Fruit fly (Drosophila melanogaster) whole organism, embryonic: ENCODE data around the gene Targ1.

Source experiments
- ATbp ChIP-seq: fragments of 200-800 bp; sonication (Bioruptor generic); optimal IDR thresholded peaks from 2 replicates; lab custom pipeline; 2017; ENCODE audit warnings: missing biosample characterization, mild to moderate bottlenecking, missing genetic modification characterization, missing genetic modification reagents
- Awh ChIP-seq: fragments of 200-800 bp; sonication (Bioruptor generic); IDR thresholded peaks from 2 replicates; pipeline ENCODE4, ENCODE4 v1.3.6; 2022; ENCODE audit warnings: missing biosample characterization, missing genetic modification characterization
- Blimp-1 ChIP-seq: fragments of 200-800 bp; sonication (Bioruptor generic); optimal IDR thresholded peaks from 3 replicates; lab custom pipeline; 2018; ENCODE audit warnings: missing biosample characterization, missing genetic modification characterization, mild to moderate bottlenecking, moderate library complexity, missing genetic modification reagents
- CG10654 ChIP-seq: fragments of 200-800 bp; sonication (Bioruptor generic); optimal IDR thresholded peaks from 2 replicates; lab custom pipeline; 2016; ENCODE audit warnings: missing biosample characterization, missing genetic modification characterization
- CG11085 ChIP-seq: fragments of 200-800 bp; sonication (Bioruptor generic); IDR thresholded peaks from 2 replicates; pipeline ENCODE4 v1.3.6; 2022; ENCODE audit warnings: missing biosample characterization, missing genetic modification characterization
- CG12071 ChIP-seq: fragments of 200-800 bp; sonication (Bioruptor generic); optimal IDR thresholded peaks from 3 replicates; lab custom pipeline; 2018; ENCODE audit warnings: missing biosample characterization, mild to moderate bottlenecking, missing genetic modification characterization
- CG12104 ChIP-seq: fragments of 200-800 bp; sonication (Bioruptor generic); optimal IDR thresholded peaks from 3 replicates; lab custom pipeline; 2016; ENCODE audit warnings: missing biosample characterization, missing genetic modification characterization
- CG13894 ChIP-seq: fragments of 200-800 bp; sonication (Bioruptor generic); optimal IDR thresholded peaks from 3 replicates; lab custom pipeline; 2018; ENCODE audit warnings: missing biosample characterization, mild to moderate bottlenecking, missing genetic modification characterization, moderate library complexity
- CG15073 ChIP-seq: fragments of 200-800 bp; sonication (Bioruptor generic); optimal IDR thresholded peaks from 2 replicates; lab custom pipeline; 2016; ENCODE audit warnings: missing biosample characterization, missing genetic modification characterization
- CG17829 ChIP-seq: fragments of 200-800 bp; optimal IDR thresholded peaks from 2 replicates; lab custom pipeline; 2019; ENCODE audit warnings: missing biosample characterization, mild to moderate bottlenecking, missing genetic modification characterization, moderate library complexity
- CG34376 ChIP-seq: fragments of 200-800 bp; sonication (Bioruptor generic); optimal IDR thresholded peaks from 2 replicates; lab custom pipeline; 2018; ENCODE audit warnings: missing biosample characterization, mild to moderate bottlenecking, missing genetic modification characterization
- CG34422 ChIP-seq: fragments of 200-800 bp; sonication (Bioruptor generic); IDR thresholded peaks from 3 replicates; pipeline ENCODE4 v1.3.6; 2022; ENCODE audit warnings: missing biosample characterization, missing genetic modification characterization
- CG3838 ChIP-seq: fragments of 200-800 bp; sonication (Bioruptor generic); optimal IDR thresholded peaks from 3 replicates; lab custom pipeline; 2016; ENCODE audit warnings: missing biosample characterization, missing genetic modification characterization
- CG6683 ChIP-seq: fragments of 200-800 bp; sonication (Bioruptor generic); optimal IDR thresholded peaks from 2 replicates; lab custom pipeline; 2017; ENCODE audit warnings: missing biosample characterization, mild to moderate bottlenecking, missing genetic modification characterization, missing genetic modification reagents
- CG7372 ChIP-seq: fragments of 200-800 bp; sonication (Bioruptor generic); IDR thresholded peaks from 2 replicates; pipeline ENCODE4 v1.3.6; 2022; ENCODE audit warnings: missing biosample characterization, missing genetic modification characterization
- CG7928 ChIP-seq: fragments of 200-800 bp; sonication (Bioruptor generic); optimal IDR thresholded peaks from 2 replicates; lab custom pipeline; 2017; ENCODE audit warnings: missing biosample characterization, mild to moderate bottlenecking, missing genetic modification characterization
- CG7987 ChIP-seq: fragments of 200-800 bp; sonication (Bioruptor generic); optimal IDR thresholded peaks from 2 replicates; lab custom pipeline; 2018; ENCODE audit warnings: missing biosample characterization, mild to moderate bottlenecking, missing genetic modification characterization, moderate library complexity
- CG8924 ChIP-seq: fragments of 200-800 bp; optimal IDR thresholded peaks from 3 replicates; lab custom pipeline; 2019; ENCODE audit warnings: missing biosample characterization, mild to moderate bottlenecking, missing genetic modification characterization, moderate library complexity
- Deaf1 ChIP-seq: fragments of 200-800 bp; optimal IDR thresholded peaks from 3 replicates; lab custom pipeline; 2019; ENCODE audit warnings: missing biosample characterization, mild to moderate bottlenecking, missing genetic modification characterization, moderate library complexity
- Dek ChIP-seq: fragments of 200-800 bp; sonication (Bioruptor generic); optimal IDR thresholded peaks from 3 replicates; lab custom pipeline; 2019; ENCODE audit warnings: missing biosample characterization, mild to moderate bottlenecking, missing genetic modification characterization, moderate library complexity
- Doc2 ChIP-seq: fragments of 200-800 bp; sonication (Bioruptor generic); IDR thresholded peaks from 2 replicates; pipeline ENCODE4 v1.3.6; 2022; ENCODE audit warnings: missing biosample characterization, missing genetic modification characterization
- ERR ChIP-seq: fragments of 200-800 bp; sonication (Bioruptor generic); optimal IDR thresholded peaks from 2 replicates; lab custom pipeline; 2016; ENCODE audit warnings: missing biosample characterization, missing genetic modification characterization
- Hey ChIP-seq: fragments of 200-800 bp; sonication (Bioruptor generic); optimal IDR thresholded peaks from 3 replicates; lab custom pipeline; 2018; ENCODE audit warnings: missing biosample characterization, mild to moderate bottlenecking, missing genetic modification characterization
- MESR4 ChIP-seq: fragments of 200-800 bp; sonication (Bioruptor generic); optimal IDR thresholded peaks from 2 replicates; lab custom pipeline; 2018; ENCODE audit warnings: missing biosample characterization, mild to moderate bottlenecking, missing genetic modification characterization, moderate library complexity
- NK7.1 ChIP-seq: fragments of 200-800 bp; sonication (Bioruptor generic); optimal IDR thresholded peaks from 3 replicates; lab custom pipeline; 2016; ENCODE audit warnings: missing biosample characterization, missing genetic modification characterization
- NfI ChIP-seq: fragments of 200-800 bp; sonication (Bioruptor generic); optimal IDR thresholded peaks from 3 replicates; lab custom pipeline; 2018; ENCODE audit warnings: missing biosample characterization, mild to moderate bottlenecking, missing genetic modification characterization, moderate library complexity
- Opbp ChIP-seq: fragments of 200-800 bp; sonication (Bioruptor generic); IDR thresholded peaks from 3 replicates; pipeline ENCODE4 v1.3.6; 2022; ENCODE audit warnings: missing biosample characterization, missing genetic modification characterization; ENCODE audit not compliant: partially characterized antibody
- Poxn ChIP-seq: fragments of 200-800 bp; sonication (Bioruptor generic); IDR thresholded peaks from 2 replicates; pipeline ENCODE4 v1.3.6; 2022; ENCODE audit warnings: missing biosample characterization, missing genetic modification characterization
- Sin3A ChIP-seq: fragments of >200 bp; optimal IDR thresholded peaks from 2 replicates; lab custom pipeline; 2018
- Six4 ChIP-seq: fragments of 200-800 bp; sonication (Bioruptor generic); optimal IDR thresholded peaks from 2 replicates; lab custom pipeline; 2016; ENCODE audit warnings: missing biosample characterization, missing genetic modification characterization
- Sry-δ ChIP-seq: fragments of 200-800 bp; sonication (Bioruptor generic); optimal IDR thresholded peaks from 2 replicates; lab custom pipeline; 2016; ENCODE audit warnings: missing biosample characterization, missing genetic modification characterization
- amos ChIP-seq: fragments of 200-800 bp; sonication (Bioruptor generic); IDR thresholded peaks from 2 replicates; pipeline ENCODE4 v1.3.6; 2022; ENCODE audit warnings: missing biosample characterization, missing genetic modification characterization; ENCODE audit not compliant: partially characterized antibody
- bcd ChIP-seq: fragments of 200-800 bp; sonication (Bioruptor generic); optimal IDR thresholded peaks from 2 replicates; lab custom pipeline; 2017; ENCODE audit warnings: missing biosample characterization, mild to moderate bottlenecking, missing genetic modification characterization
- da ChIP-seq: fragments of 200-800 bp; sonication (Bioruptor generic); optimal IDR thresholded peaks from 2 replicates; lab custom pipeline; 2016; ENCODE audit warnings: missing biosample characterization, missing genetic modification characterization
- dm ChIP-seq: fragments of 200-800 bp; sonication (Bioruptor generic); optimal IDR thresholded peaks from 3 replicates; lab custom pipeline; 2016; ENCODE audit warnings: missing biosample characterization, missing genetic modification characterization
- dmrt99B ChIP-seq: fragments of 200-800 bp; sonication (Bioruptor generic); optimal IDR thresholded peaks from 2 replicates; lab custom pipeline; 2018; ENCODE audit warnings: missing biosample characterization, mild to moderate bottlenecking, missing genetic modification characterization, moderate library complexity
- eve ChIP-seq, 2 experiments: fragments of >200 bp; optimal IDR thresholded peaks; 2 replicates each; lab custom pipeline; 2017; ENCODE audit warnings: missing biosample characterization in 2 of 2, missing genetic modification characterization in 2 of 2
- fru ChIP-seq: fragments of >200 bp; optimal IDR thresholded peaks from 2 replicates; lab custom pipeline; 2017
- jing ChIP-seq: fragments of 200-800 bp; sonication (Bioruptor generic); optimal IDR thresholded peaks from 2 replicates; lab custom pipeline; 2018; ENCODE audit warnings: missing biosample characterization, mild to moderate bottlenecking, missing genetic modification characterization
- klu ChIP-seq: fragments of 200-800 bp; sonication (Bioruptor generic); IDR thresholded peaks from 2 replicates; pipeline ENCODE4 v1.3.6; 2022; ENCODE audit warnings: missing biosample characterization, missing genetic modification characterization
- nmo ChIP-seq: fragments of 200-800 bp; sonication (Bioruptor generic); optimal IDR thresholded peaks from 2 replicates; lab custom pipeline; 2018; ENCODE audit warnings: missing biosample characterization, mild to moderate bottlenecking, missing genetic modification characterization, moderate library complexity
- oc ChIP-seq: fragments of 200-800 bp; sonication (Bioruptor generic); optimal IDR thresholded peaks from 2 replicates; lab custom pipeline; 2018; ENCODE audit warnings: missing biosample characterization, mild to moderate bottlenecking, missing genetic modification characterization, moderate library complexity
- onecut ChIP-seq: fragments of 200-800 bp; sonication (Bioruptor generic); IDR thresholded peaks from 2 replicates; pipeline ENCODE4 v1.3.6; 2022; ENCODE audit warnings: missing biosample characterization, missing genetic modification characterization
- salm ChIP-seq: fragments of 200-800 bp; sonication (Bioruptor generic); optimal IDR thresholded peaks from 2 replicates; lab custom pipeline; 2018; ENCODE audit warnings: missing biosample characterization, mild to moderate bottlenecking, missing genetic modification characterization
- seq ChIP-seq: fragments of 200-800 bp; sonication (Bioruptor generic); IDR thresholded peaks from 2 replicates; pipeline ENCODE4 v1.3.6; 2022; ENCODE audit warnings: missing biosample characterization, missing genetic modification characterization
- shn ChIP-seq: fragments of 200-800 bp; sonication (Bioruptor generic); optimal IDR thresholded peaks from 3 replicates; lab custom pipeline; 2016; ENCODE audit warnings: missing biosample characterization, missing genetic modification characterization
- sim ChIP-seq: fragments of 200-800 bp; sonication (Bioruptor generic); IDR thresholded peaks from 2 replicates; pipeline ENCODE4 v1.3.6; 2022; ENCODE audit warnings: missing biosample characterization, missing genetic modification characterization
- slou ChIP-seq: fragments of 200-800 bp; sonication (Bioruptor generic); optimal IDR thresholded peaks from 3 replicates; lab custom pipeline; 2016; ENCODE audit warnings: missing biosample characterization, missing genetic modification characterization
- unc-4 ChIP-seq: fragments of 200-800 bp; sonication (Bioruptor generic); IDR thresholded peaks from 2 replicates; pipeline ENCODE4 v1.3.6; 2022; ENCODE audit warnings: missing biosample characterization, missing genetic modification characterization; ENCODE audit not compliant: partially characterized antibody
- wek ChIP-seq: fragments of 200-800 bp; sonication (Bioruptor generic); optimal IDR thresholded peaks from 3 replicates; lab custom pipeline; 2018; ENCODE audit warnings: missing biosample characterization, mild to moderate bottlenecking, missing genetic modification characterization, moderate library complexity

The Targ1 gene

dm6 chr3L:21172527-21173253 is 30.0 kb downstream of the Targ1 start, which contains the start of the genes chb and AsnS (continued):
- TF ChIP-seq Doc2 (peak; percentile 53), CG7372 (GFP tag; lab: Robert Waterston, UW) (peak; percentile 91), Dek (tag; lab: Kevin White, UChicago) (peak; percentile 95), MESR4 (GFP tag; lab: Kevin White, UChicago) (peak; percentile 30), CG7928 (GFP tag; lab: Kevin White, UChicago) (peak; percentile 52), fru (lab: Kevin White, UChicago) (no peak), salm (peak; percentile 87), CG6683 (GFP tag; lab: Kevin White, UChicago) (peak; percentile 75), CG34376 (GFP tag; lab: Kevin White, UChicago) (peak; percentile 81), bcd (GFP tag; lab: Kevin White, UChicago) (peak; percentile 89), CG17829 (tag; lab: Kevin White, UChicago) (peak; percentile 81), CG15073 (peak; percentile 12), Hey (tag; lab: Kevin White, UChicago) (no peak), NfI (GFP tag; lab: Kevin White, UChicago) (peak; percentile 90), CG3838 (GFP tag; lab: Kevin White, UChicago) (peak; percentile 27), ERR (GFP tag; lab: Kevin White, UChicago) (peak; percentile 36), Opbp (GFP tag; lab: Robert Waterston, UW) (no peak), oc (tag; lab: Kevin White, UChicago) (peak; percentile 92), CG12071 (GFP tag; lab: Kevin White, UChicago) (peak; percentile 83), CG12104 (GFP tag; lab: Kevin White, UChicago) (peak; percentile 85), dmrt99B (tag; lab: Kevin White, UChicago) (peak; percentile 92), CG8924 (tag; lab: Kevin White, UChicago) (peak; percentile 94), eve (GFP tag; optimal IDR thresholded peaks at IDR 0.05; lab: Kevin White, UChicago) (no peak), shn (GFP tag; lab: Kevin White, UChicago) (peak; percentile 59), Sry-δ (GFP tag; lab: Kevin White, UChicago) (peak; percentile 24), CG10654 (peak; percentile 87), Awh (peak; percentile 95), amos (GFP tag; lab: Robert Waterston, UW) (no peak), onecut (peak; percentile 80), seq (GFP tag; lab: Robert Waterston, UW) (peak; percentile 89), da (no peak), NK7.1 (GFP tag; lab: Kevin White, UChicago) (peak; percentile 56), nmo (GFP tag; lab: Kevin White, UChicago) (peak; percentile 94), Blimp-1 (peak; percentile 90), CG13894 (tag; lab: Kevin White, UChicago) (peak; percentile 10), unc-4 (GFP tag; lab: Robert Waterston, UW) (no peak), CG34422 (GFP tag; lab: Robert Waterston, UW) (peak; percentile 91), sim (GFP tag; lab: Robert Waterston, UW) (peak; percentile 84), ATbp (GFP tag; lab: Kevin White, UChicago) (peak; percentile 90), Poxn (GFP tag; lab: Robert Waterston, UW) (peak; percentile 26; the same call in 1 of the 2 replicates), Six4 (GFP tag; lab: Kevin White, UChicago) (peak; percentile 81), klu (GFP tag; lab: Robert Waterston, UW) (peak; percentile 86), CG7987 (GFP tag; lab: Kevin White, UChicago) (peak; percentile 74), jing (GFP tag; lab: Kevin White, UChicago) (peak; percentile 64), Sin3A (lab: Kevin White, UChicago) (no peak), Deaf1 (tag; lab: Kevin White, UChicago) (no peak), CG11085 (GFP tag; lab: Robert Waterston, UW) (peak; percentile 88), dm (no peak), slou (GFP tag; lab: Kevin White, UChicago) (peak; percentile 80), wek (GFP tag; lab: Kevin White, UChicago) (no peak)
